Worm (Caenorhabditis elegans) whole organism, L4 larva: ENCODE measurements around the gene ttn-1.

Experiments
- F26F4.8 ChIP-seq: fragments of 200-800 bp; sonication (Bioruptor generic); conservative IDR thresholded peaks from 2 replicates; pipeline ENCODE4 v1.3.6; 2022; ENCODE audit warnings: missing genetic modification characterization, missing compliant biosample characterization
- F37D6.2 ChIP-seq: sonication (generic microtip); optimal IDR thresholded peaks from 2 replicates; lab custom pipeline; 2016; ENCODE audit warnings: mild to moderate bottlenecking, missing genetic modification characterization, missing compliant biosample characterization
- F49E8.2 ChIP-seq: sonication (generic microtip); optimal IDR thresholded peaks from 2 replicates; lab custom pipeline; 2016; ENCODE audit warnings: missing compliant biosample characterization, mild to moderate bottlenecking, missing genetic modification characterization, borderline replicate concordance
- Y48G9A.11 ChIP-seq: fragments of 200-800 bp; sonication (Bioruptor generic); IDR thresholded peaks from 2 replicates; pipeline ENCODE4 v1.3.6; 2022; ENCODE audit warnings: missing genetic modification reagents, missing genetic modification characterization, missing compliant biosample characterization
- ZK337.2 ChIP-seq: fragments of 200-800 bp; sonication (Bioruptor generic); IDR thresholded peaks from 2 replicates; pipeline ENCODE4 v1.3.6; 2022; ENCODE audit warnings: missing genetic modification reagents, missing genetic modification characterization, missing compliant biosample characterization
- ZK546.5 ChIP-seq, 2 experiments: sonication (generic microtip); optimal IDR thresholded peaks; 2 replicates each; lab custom pipeline; 2017; ENCODE audit warnings: missing biosample characterization in 2 of 2, missing genetic modification characterization in 2 of 2
- aha-1 ChIP-seq: fragments of 150-350 bp; peaks from one replicate; lab custom pipeline; 2014; ENCODE audit warnings: missing biosample characterization, missing genetic modification characterization
- aly-2 ChIP-seq: sonication (generic microtip); optimal IDR thresholded peaks from 2 replicates; lab custom pipeline; 2018; ENCODE audit warnings: missing biosample characterization, missing genetic modification characterization
- arid-1 ChIP-seq: fragments of 200-800 bp; sonication (Bioruptor generic); conservative IDR thresholded peaks from 2 replicates; pipeline ENCODE4 v1.3.6; 2022; ENCODE audit warnings: missing genetic modification reagents, missing genetic modification characterization, missing compliant biosample characterization
- attf-4 ChIP-seq: sonication (generic microtip); optimal IDR thresholded peaks from 3 replicates; lab custom pipeline; 2017; ENCODE audit warnings: missing biosample characterization, missing genetic modification characterization
- ceh-32 ChIP-seq: sonication (generic microtip); optimal IDR thresholded peaks from 2 replicates; lab custom pipeline; 2016; ENCODE audit warnings: mild to moderate bottlenecking, missing genetic modification characterization, missing compliant biosample characterization; ENCODE audit not compliant: poor library complexity
- ceh-44 ChIP-seq: fragments of 200-800 bp; sonication (Bioruptor generic); IDR thresholded peaks from 2 replicates; pipeline ENCODE4 v1.3.6; 2022; ENCODE audit warnings: missing genetic modification reagents, missing genetic modification characterization, missing compliant biosample characterization
- ctbp-1 ChIP-seq: fragments of 200-800 bp; sonication (Bioruptor generic); IDR thresholded peaks from 2 replicates; pipeline ENCODE4 v1.3.6; 2022; ENCODE audit warnings: missing genetic modification reagents, missing genetic modification characterization, missing compliant biosample characterization
- daf-16 ChIP-seq, 3 experiments: sonication (generic microtip); optimal IDR thresholded peaks; 2 replicates each; lab custom pipeline; 2016 to 2017; ENCODE audit warnings: missing genetic modification characterization in 3 of 3, missing genetic modification reagents in 3 of 3, mild to moderate bottlenecking in 2 of 3, missing compliant biosample characterization in 2 of 3, missing biosample characterization in 1 of 3, moderate library complexity in 1 of 3
- daf-8 ChIP-seq: fragments of 200-800 bp; sonication (Bioruptor generic); IDR thresholded peaks from 2 replicates; pipeline ENCODE4 v1.3.6; 2022; ENCODE audit warnings: missing genetic modification characterization, missing compliant biosample characterization
- dmd-8 ChIP-seq: fragments of 200-800 bp; sonication (Bioruptor generic); IDR thresholded peaks from 2 replicates; pipeline ENCODE4 v1.3.6; 2022; ENCODE audit warnings: missing genetic modification characterization, missing compliant biosample characterization
- egl-27 ChIP-seq: sonication (generic microtip); optimal IDR thresholded peaks from 3 replicates; lab custom pipeline; 2017; ENCODE audit warnings: missing biosample characterization, missing genetic modification reagents, missing genetic modification characterization
- fkh-10 ChIP-seq: fragments of 150-350 bp; optimal IDR thresholded peaks from 2 replicates; lab custom pipeline; 2014; ENCODE audit warnings: missing biosample characterization, missing genetic modification reagents, missing genetic modification characterization
- hif-1 ChIP-seq, 2 experiments: sonication (generic microtip); optimal IDR thresholded peaks; 2 replicates each; lab custom pipeline; 2016 to 2017; ENCODE audit warnings: missing compliant biosample characterization in 2 of 2, missing genetic modification characterization in 2 of 2, missing genetic modification reagents in 2 of 2, missing genotype in 2 of 2, mild to moderate bottlenecking in 1 of 2
- lim-7 ChIP-seq: fragments of 200-800 bp; sonication (Bioruptor generic); IDR thresholded peaks from 2 replicates; pipeline ENCODE4 v1.3.6; 2022; ENCODE audit warnings: missing genetic modification characterization, missing compliant biosample characterization
- lin-29 ChIP-seq: fragments of 200-800 bp; sonication (Bioruptor generic); IDR thresholded peaks from 2 replicates; pipeline ENCODE4 v1.3.6; 2022; ENCODE audit warnings: missing genetic modification reagents, missing genetic modification characterization, missing compliant biosample characterization
- lin-38 ChIP-seq: fragments of 200-800 bp; sonication (Bioruptor generic); IDR thresholded peaks from 2 replicates; pipeline ENCODE4 v1.3.6; 2022; ENCODE audit warnings: missing genetic modification reagents, missing genetic modification characterization, missing compliant biosample characterization
- lin-39 ChIP-seq: fragments of 150-350 bp; optimal IDR thresholded peaks from 2 replicates; lab custom pipeline; 2014; ENCODE audit warnings: missing biosample characterization, missing genetic modification reagents, missing genetic modification characterization
- mdt-29 ChIP-seq: fragments of 200-800 bp; sonication (Bioruptor generic); IDR thresholded peaks from 2 replicates; pipeline ENCODE4 v1.3.6; 2022; ENCODE audit warnings: missing genetic modification reagents, missing genetic modification characterization, missing compliant biosample characterization
- mep-1 ChIP-seq: fragments of 150-350 bp; sonication (generic microtip); optimal IDR thresholded peaks from 3 replicates; lab custom pipeline; 2014; ENCODE audit warnings: missing biosample characterization, missing genetic modification characterization
- mxl-2 ChIP-seq: fragments of 200-800 bp; sonication (Bioruptor generic); conservative IDR thresholded peaks from 2 replicates; pipeline ENCODE4 v1.3.6; 2022; ENCODE audit warnings: missing genetic modification reagents, missing genetic modification characterization, missing compliant biosample characterization
- mxl-3 ChIP-seq: fragments of 200-800 bp; sonication (Bioruptor generic); optimal IDR thresholded peaks from 2 replicates; lab custom pipeline; 2018; ENCODE audit warnings: mild to moderate bottlenecking, missing genetic modification characterization, missing compliant biosample characterization
- nhr-10 ChIP-seq: fragments of 150-350 bp; optimal IDR thresholded peaks from 2 replicates; lab custom pipeline; 2014; ENCODE audit warnings: missing biosample characterization, missing genetic modification characterization
- nhr-237 ChIP-seq: sonication (generic microtip); optimal IDR thresholded peaks from 2 replicates; lab custom pipeline; 2017; ENCODE audit warnings: missing biosample characterization, missing genetic modification characterization
- nhr-28 ChIP-seq: fragments of 150-350 bp; optimal IDR thresholded peaks from 2 replicates; lab custom pipeline; 2014; ENCODE audit warnings: missing biosample characterization, missing genetic modification characterization
- nhr-42 ChIP-seq: fragments of 200-800 bp; sonication (Bioruptor generic); IDR thresholded peaks from 2 replicates; pipeline ENCODE4 v1.3.6; 2022; ENCODE audit warnings: missing genetic modification characterization, missing compliant biosample characterization
- nhr-48 ChIP-seq: sonication (generic microtip); optimal IDR thresholded peaks from 2 replicates; lab custom pipeline; 2016; ENCODE audit warnings: mild to moderate bottlenecking, missing genetic modification characterization, missing compliant biosample characterization
- nhr-6 ChIP-seq: fragments of 150-350 bp; optimal IDR thresholded peaks from 2 replicates; lab custom pipeline; 2014; ENCODE audit warnings: missing biosample characterization, missing genetic modification characterization
- nhr-76 ChIP-seq: fragments of 150-350 bp; optimal IDR thresholded peaks from 2 replicates; lab custom pipeline; 2014; ENCODE audit warnings: missing biosample characterization, missing genetic modification characterization
- pha-4 ChIP-seq, 2 experiments: fragments of 150-350 bp in 1 of 2; fragments of 200-800 bp in 1 of 2; sonication (Bioruptor generic) in 1 of 2; IDR thresholded peaks in 1 of 2; optimal IDR thresholded peaks in 1 of 2; 2 replicates each; pipeline versions ENCODE4 v1.3.6 to Lab custom; 2014 to 2022; ENCODE audit warnings: missing genetic modification characterization in 2 of 2, missing genetic modification reagents in 2 of 2, missing biosample characterization in 1 of 2, missing compliant biosample characterization in 1 of 2
- pqm-1 ChIP-seq: sonication (generic microtip); optimal IDR thresholded peaks from 2 replicates; lab custom pipeline; 2017; ENCODE audit warnings: missing biosample characterization, missing genetic modification characterization
- sdz-12 ChIP-seq: fragments of 200-800 bp; sonication (Bioruptor generic); optimal IDR thresholded peaks from 2 replicates; lab custom pipeline; 2018; ENCODE audit warnings: mild to moderate bottlenecking, missing genetic modification characterization, missing compliant biosample characterization
- set-16 ChIP-seq: fragments of 200-800 bp; sonication (Bioruptor generic); IDR thresholded peaks from 2 replicates; pipeline ENCODE4 v1.3.6; 2022; ENCODE audit warnings: missing genetic modification reagents, missing genetic modification characterization, missing compliant biosample characterization
- skn-1 ChIP-seq: fragments of 150-350 bp; optimal IDR thresholded peaks from 2 replicates; lab custom pipeline; 2014; ENCODE audit warnings: missing biosample characterization, missing genetic modification characterization
- tag-97 ChIP-seq: fragments of 200-800 bp; sonication (Bioruptor generic); IDR thresholded peaks from 2 replicates; pipeline ENCODE4 v1.3.6; 2022; ENCODE audit warnings: missing genetic modification characterization, missing compliant biosample characterization
- tra-1 ChIP-seq: fragments of 200-800 bp; sonication (Bioruptor generic); IDR thresholded peaks from 2 replicates; pipeline ENCODE4 v1.3.6; 2022; ENCODE audit warnings: missing genetic modification reagents, missing genetic modification characterization, missing compliant biosample characterization
- unc-130 ChIP-seq: sonication (generic microtip); optimal IDR thresholded peaks from 2 replicates; lab custom pipeline; 2016; ENCODE audit warnings: missing genetic modification reagents, missing genetic modification characterization, missing compliant biosample characterization
- unc-39 ChIP-seq: sonication (generic microtip); optimal IDR thresholded peaks from 2 replicates; lab custom pipeline; 2017; ENCODE audit warnings: missing biosample characterization, missing genetic modification characterization
- zag-1 ChIP-seq: fragments of 150-350 bp; optimal IDR thresholded peaks from 2 replicates; lab custom pipeline; 2014; ENCODE audit warnings: missing biosample characterization, missing genetic modification characterization
- zfp-2 ChIP-seq: sonication (generic microtip); optimal IDR thresholded peaks from 2 replicates; lab custom pipeline; 2016; ENCODE audit warnings: mild to moderate bottlenecking, missing genetic modification characterization, missing compliant biosample characterization
- zfp-3 ChIP-seq: fragments of 200-800 bp; sonication (Bioruptor generic); conservative IDR thresholded peaks from 2 replicates; pipeline ENCODE4 v1.3.6; 2022; ENCODE audit warnings: missing genetic modification reagents, missing genetic modification characterization, missing compliant biosample characterization
- zip-2 ChIP-seq: fragments of 150-350 bp; optimal IDR thresholded peaks from 2 replicates; lab custom pipeline; 2014; ENCODE audit warnings: missing biosample characterization, missing genetic modification characterization
- ztf-11 ChIP-seq: fragments of 150-350 bp; optimal IDR thresholded peaks from 2 replicates; lab custom pipeline; 2014; ENCODE audit warnings: missing biosample characterization, missing genetic modification characterization

Gene ttn-1

ce11 chrV:6101243-6101898 lies 101.1 kb downstream of the ttn-1 start (continued):
- TF ChIP-seq zag-1 (tag; lab: Kevin White, UChicago), result no peak
- no peak for TF ChIP-seq unc-130 (GFP tag; lab: Kevin White, UChicago)
- TF ChIP-seq sdz-12 (GFP tag; lab: Kevin White, UChicago), result no peak

ce11 chrV:6100492-6101004 lies 101.9 kb downstream of the ttn-1 start, which contains the start of gene crt-1:
crt-1 (minus strand) TSS chrV:6100542.
- TF ChIP-seq egl-27 (tag; lab: Kevin White, UChicago) (no peak), dmd-8 (no peak), attf-4 (tag; lab: Kevin White, UChicago) (no peak), ceh-32 (tag; lab: Kevin White, UChicago) (peak; percentile 54), F49E8.2 (tag; lab: Kevin White, UChicago) (no peak), arid-1 (GFP tag; lab: Robert Waterston, UW) (0 out of 2 replicates have a peak, but pooled peaks have one; percentile 74), zfp-3 (GFP tag; lab: Robert Waterston, UW) (peak; percentile 81; the same call in 1 of the 2 replicates), pha-4 (GFP tag; IDR thresholded peaks at IDR 0.05; lab: Robert Waterston, UW) (peak; percentile 78; the same call in 1 of the 2 replicates), pha-4 (tag; optimal IDR thresholded peaks at IDR 0.05; lab: Kevin White, UChicago) (no peak), nhr-6 (tag; lab: Kevin White, UChicago) (peak; percentile 95), daf-16 (GFP tag; optimal IDR thresholded peaks at IDR 0.05; lab: Kevin White, UChicago) (peak; percentile 52 to 63), daf-16 (tag; optimal IDR thresholded peaks at IDR 0.05; lab: Kevin White, UChicago) (peak; percentile 35), fkh-10 (GFP tag; lab: Kevin White, UChicago) (no peak), lin-29 (GFP tag; lab: Robert Waterston, UW) (peak; percentile 60; the same call in 1 of the 2 replicates), ceh-44 (GFP tag; lab: Robert Waterston, UW) (no peak), nhr-10 (tag; lab: Kevin White, UChicago) (no peak), mxl-2 (GFP tag; lab: Robert Waterston, UW) (no peak), lin-39 (no peak), ctbp-1 (peak; percentile 86), ZK546.5 (tag; optimal IDR thresholded peaks at IDR 0.05; lab: Kevin White, UChicago) (no peak), set-16 (peak; percentile 91), mdt-29 (GFP tag; lab: Robert Waterston, UW) (peak; percentile 82), nhr-48 (tag; lab: Kevin White, UChicago) (peak; percentile 86), zip-2 (tag; lab: Kevin White, UChicago) (no peak), unc-130 (GFP tag; lab: Kevin White, UChicago) (no peak), ZK337.2 (no peak), aha-1 (tag; lab: Kevin White, UChicago) (peak; percentile 100), lim-7 (GFP tag; lab: Robert Waterston, UW) (no peak), aly-2 (tag; lab: Kevin White, UChicago) (no peak), mep-1 (tag; lab: Kevin White, UChicago) (peak; percentile 94), nhr-237 (no peak), nhr-76 (tag; lab: Kevin White, UChicago) (no peak), tra-1 (GFP tag; lab: Robert Waterston, UW) (peak; percentile 68), zfp-2 (tag; lab: Kevin White, UChicago) (peak; percentile 32), ztf-11 (tag; lab: Kevin White, UChicago) (no peak), unc-39 (tag; lab: Kevin White, UChicago) (no peak), hif-1 (tag; optimal IDR thresholded peaks at IDR 0.05; lab: Kevin White, UChicago) (peak in 1 of 2 experiments; percentile 81), daf-8 (no peak), F26F4.8 (GFP tag; lab: Robert Waterston, UW) (no peak), tag-97 (GFP tag; lab: Robert Waterston, UW) (no peak), skn-1 (no peak), nhr-42 (GFP tag; lab: Robert Waterston, UW) (peak; percentile 86), pqm-1 (no peak), lin-38 (peak; percentile 79), Y48G9A.11 (GFP tag; lab: Robert Waterston, UW) (no peak), F37D6.2 (peak; percentile 84), mxl-3 (GFP tag; lab: Kevin White, UChicago) (peak; percentile 99), nhr-28 (peak; percentile 75)
